Worm (Caenorhabditis elegans) whole organism, L4/young adult: Measurements from ENCODE around the gene clec-231.

Source experiments
- W03F9.2 ChIP-seq: fragments of 150-350 bp; optimal IDR thresholded peaks from 2 replicates; lab custom pipeline; 2014; ENCODE audit warnings: missing biosample characterization, missing genetic modification characterization
- dao-5 ChIP-seq: sonication (generic microtip); optimal IDR thresholded peaks from 2 replicates; lab custom pipeline; 2016; ENCODE audit warnings: missing genotype, missing genetic modification characterization, moderate library complexity, missing compliant biosample characterization
- him-1 ChIP-seq: sonication (generic microtip); optimal IDR thresholded peaks from 2 replicates; lab custom pipeline; 2016; ENCODE audit warnings: missing genotype, missing genetic modification reagents, missing genetic modification characterization, missing compliant biosample characterization

DNA sequence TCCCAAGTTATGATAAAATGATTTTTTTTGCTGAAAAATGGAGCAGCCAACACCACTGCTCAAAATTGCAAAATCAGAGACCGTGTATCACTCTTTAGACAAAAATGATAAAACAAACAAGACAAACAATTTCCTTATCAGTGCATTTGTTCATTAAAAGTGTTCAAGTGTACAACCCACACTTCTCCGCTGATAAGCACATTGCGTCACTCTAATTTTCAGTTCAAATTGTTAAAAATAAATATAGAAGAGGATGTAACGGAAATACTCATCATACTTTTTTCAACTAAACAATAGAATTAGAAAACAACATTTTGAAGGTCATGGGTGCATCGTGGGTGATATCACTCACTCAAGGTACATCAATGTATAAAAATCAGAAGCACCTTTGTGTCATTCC, 31.9 kb downstream of the clec-231 start, which contains the start of gene nhr-291:
- TF ChIP-seq him-1: no peak
- TF ChIP-seq dao-5 (tag; lab: Kevin White, UChicago): no peak
- no peak for TF ChIP-seq W03F9.2 (tag; lab: Kevin White, UChicago)
